Worm (Caenorhabditis elegans) whole organism, young adult: Measurements from ENCODE around the gene C54E4.12.

Source experiments
- C06A6.2 ChIP-seq: fragments of 200-800 bp; sonication (Bioruptor generic); conservative IDR thresholded peaks from 2 replicates; pipeline ENCODE4 v1.3.6; 2022; ENCODE audit warnings: missing genetic modification characterization, missing compliant biosample characterization
- C17E4.6 ChIP-seq: fragments of 200-800 bp; sonication (Bioruptor generic); IDR thresholded peaks from 2 replicates; pipeline ENCODE4 v1.3.6; 2022; ENCODE audit warnings: missing genetic modification reagents, missing genetic modification characterization, missing compliant biosample characterization
- F37B4.10 ChIP-seq: fragments of 200-800 bp; sonication (Bioruptor generic); IDR thresholded peaks from 2 replicates; pipeline ENCODE4 v1.3.6; 2022; ENCODE audit warnings: missing genetic modification characterization, missing compliant biosample characterization
- pbrm-1 ChIP-seq: fragments of 200-800 bp; sonication (Bioruptor generic); IDR thresholded peaks from 2 replicates; pipeline ENCODE4 v1.3.6; 2022; ENCODE audit warnings: missing genetic modification reagents, missing genetic modification characterization, missing compliant biosample characterization

DNA sequence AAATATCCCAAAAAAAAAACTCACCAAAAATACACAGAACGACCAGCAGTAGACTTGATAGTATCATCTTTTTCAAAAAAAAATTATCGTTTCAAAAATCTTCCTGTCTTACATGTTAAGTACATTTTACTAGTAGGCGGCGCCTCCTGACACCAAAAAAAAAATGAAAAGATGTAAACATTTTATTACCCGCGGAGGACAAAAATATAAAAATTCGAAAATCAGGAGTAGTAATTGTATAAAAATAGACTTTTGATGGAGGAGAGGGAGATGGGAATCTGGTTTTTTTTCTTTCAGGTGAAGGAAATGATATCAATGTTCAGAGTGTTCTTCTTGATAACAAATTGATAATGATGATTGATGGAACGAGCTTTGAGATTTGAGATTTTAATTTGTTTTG is 37.6 kb downstream of the C54E4.12 start, which contains the start of gene C23H5.15:
- TF ChIP-seq pbrm-1 (GFP tag; lab: Robert Waterston, UW) (no peak), F37B4.10 (no peak), C17E4.6 (GFP tag; lab: Robert Waterston, UW) (no peak), C06A6.2 (no peak)
